Fruit fly (Drosophila melanogaster) whole organism, wandering third instar larva: ENCODE data around the gene Pp2A-29B.

Source experiments
- Abd-B ChIP-seq: fragments of >200 bp; optimal IDR thresholded peaks from 2 replicates; lab custom pipeline; 2017; ENCODE audit warnings: missing biosample characterization, missing genetic modification characterization
- CG32264 ChIP-seq: fragments of 200-800 bp; sonication (Bioruptor generic); optimal IDR thresholded peaks from 2 replicates; lab custom pipeline; 2016; ENCODE audit warnings: missing biosample characterization, missing genetic modification characterization
- CG9705 ChIP-seq: fragments of 200-800 bp; sonication (Bioruptor generic); optimal IDR thresholded peaks from 2 replicates; lab custom pipeline; 2018; ENCODE audit warnings: missing biosample characterization, mild to moderate bottlenecking, missing genetic modification characterization
- CrebA ChIP-seq: fragments of 200-800 bp; sonication (Bioruptor generic); optimal IDR thresholded peaks from 2 replicates; lab custom pipeline; 2016; ENCODE audit warnings: missing biosample characterization, mild to moderate bottlenecking, missing genetic modification characterization, borderline replicate concordance
- Dfd ChIP-seq: fragments of >200 bp; optimal IDR thresholded peaks from 2 replicates; lab custom pipeline; 2017; ENCODE audit warnings: missing biosample characterization, missing genetic modification characterization
- Dif ChIP-seq: fragments of 200-275, 200-300 bp; sonication (Bioruptor generic); optimal IDR thresholded peaks from 2 replicates; lab custom pipeline; 2018; ENCODE audit warnings: missing biosample characterization, missing genetic modification characterization; ENCODE audit not compliant: partially characterized antibody
- GATAd ChIP-seq: sonication (Bioruptor generic); optimal IDR thresholded peaks from 2 replicates; lab custom pipeline; 2016; ENCODE audit warnings: missing biosample characterization, missing genetic modification characterization
- HLH106 ChIP-seq: fragments of 200-800 bp; optimal IDR thresholded peaks from 3 replicates; lab custom pipeline; 2019; ENCODE audit warnings: missing biosample characterization, mild to moderate bottlenecking, missing genetic modification characterization, moderate library complexity
- Hnf4 ChIP-seq: fragments of 200-800 bp; sonication (Bioruptor generic); optimal IDR thresholded peaks from 2 replicates; lab custom pipeline; 2016; ENCODE audit warnings: missing biosample characterization, mild to moderate bottlenecking, missing genetic modification characterization
- Hr78 ChIP-seq: fragments of >200 bp; optimal IDR thresholded peaks from 2 replicates; lab custom pipeline; 2017; ENCODE audit warnings: missing biosample characterization, missing genetic modification characterization
- Hr83 ChIP-seq: fragments of 200-300 bp; sonication (Bioruptor generic); optimal IDR thresholded peaks from 2 replicates; lab custom pipeline; 2016; ENCODE audit warnings: missing biosample characterization, mild to moderate bottlenecking, missing genetic modification characterization, moderate library complexity; ENCODE audit not compliant: poor library complexity, severe bottlenecking
- Jra ChIP-seq: sonication (Bioruptor generic); optimal IDR thresholded peaks from 2 replicates; lab custom pipeline; 2016; ENCODE audit warnings: missing biosample characterization, missing genetic modification characterization
- Mio ChIP-seq: sonication (Bioruptor generic); optimal IDR thresholded peaks from 2 replicates; lab custom pipeline; 2016; ENCODE audit warnings: missing biosample characterization, missing genetic modification characterization
- Myc ChIP-seq: fragments of >200 bp; optimal IDR thresholded peaks from 2 replicates; lab custom pipeline; 2017
- N ChIP-seq: fragments of >200 bp; optimal IDR thresholded peaks from 2 replicates; lab custom pipeline; 2018; ENCODE audit warnings: missing biosample characterization, missing external identifiers, missing genetic modification characterization
- OdsH ChIP-seq: fragments of 200-800 bp; sonication (Bioruptor generic); optimal IDR thresholded peaks from 2 replicates; lab custom pipeline; 2016; ENCODE audit warnings: missing biosample characterization, mild to moderate bottlenecking, missing genetic modification characterization
- Rel ChIP-seq, 2 experiments: fragments of 200-800 bp; sonication (Bioruptor generic) in 1 of 2; optimal IDR thresholded peaks; 2 replicates in 1 of 2; 3 replicates in 1 of 2; lab custom pipeline; 2016 to 2019; ENCODE audit warnings: mild to moderate bottlenecking in 2 of 2, missing biosample characterization in 2 of 2, missing genetic modification characterization in 2 of 2, moderate library complexity in 1 of 2
- Sp1 ChIP-seq: fragments of 200-800 bp; sonication (Bioruptor generic); optimal IDR thresholded peaks from 3 replicates; lab custom pipeline; 2019; ENCODE audit warnings: missing biosample characterization, mild to moderate bottlenecking, missing genetic modification characterization, moderate library complexity
- br ChIP-seq: fragments of 200-800 bp; sonication (Bioruptor generic); optimal IDR thresholded peaks from 2 replicates; lab custom pipeline; 2016; ENCODE audit warnings: missing biosample characterization, missing genetic modification characterization
- brk ChIP-seq: fragments of 200-800 bp; sonication (Bioruptor generic); optimal IDR thresholded peaks from 2 replicates; lab custom pipeline; 2016; ENCODE audit warnings: missing biosample characterization, mild to moderate bottlenecking, missing genetic modification characterization
- dmrt93B ChIP-seq: fragments of 200-800 bp; sonication (Bioruptor generic); optimal IDR thresholded peaks from 2 replicates; lab custom pipeline; 2018; ENCODE audit warnings: missing biosample characterization, mild to moderate bottlenecking, missing genetic modification characterization
- dsf ChIP-seq: sonication (Bioruptor generic); optimal IDR thresholded peaks from 2 replicates; lab custom pipeline; 2016; ENCODE audit warnings: missing biosample characterization, missing genetic modification characterization, borderline replicate concordance
- ey ChIP-seq: fragments of 200-800 bp; sonication (Bioruptor generic); optimal IDR thresholded peaks from 2 replicates; lab custom pipeline; 2016; ENCODE audit warnings: missing biosample characterization, missing genetic modification characterization
- foxo ChIP-seq, 2 experiments: fragments of 200-800 bp; sonication (Bioruptor generic); optimal IDR thresholded peaks; 2 replicates in 1 of 2; 3 replicates in 1 of 2; lab custom pipeline; 2016 to 2017; ENCODE audit warnings: missing biosample characterization in 2 of 2, missing genetic modification characterization in 2 of 2
- fru ChIP-seq: fragments of 200-800 bp; sonication (Bioruptor generic); optimal IDR thresholded peaks from 3 replicates; lab custom pipeline; 2016; ENCODE audit warnings: missing biosample characterization, mild to moderate bottlenecking, missing genetic modification characterization
- h ChIP-seq: fragments of 200-800 bp; sonication (Bioruptor generic); optimal IDR thresholded peaks from 3 replicates; lab custom pipeline; 2016; ENCODE audit warnings: missing biosample characterization, mild to moderate bottlenecking, missing genetic modification characterization
- jim ChIP-seq: fragments of 175-275, 200-325 bp; sonication (Bioruptor generic); optimal IDR thresholded peaks from 2 replicates; lab custom pipeline; 2016; ENCODE audit warnings: missing biosample characterization, mild to moderate bottlenecking, missing genetic modification characterization
- psq ChIP-seq: fragments of 200-800 bp; sonication (Bioruptor generic); optimal IDR thresholded peaks from 3 replicates; lab custom pipeline; 2017; ENCODE audit warnings: missing biosample characterization, mild to moderate bottlenecking, missing genetic modification characterization, moderate library complexity
- rgr ChIP-seq: fragments of 200-800 bp; sonication (Bioruptor generic); optimal IDR thresholded peaks from 3 replicates; lab custom pipeline; 2016; ENCODE audit warnings: missing biosample characterization, mild to moderate bottlenecking, missing genetic modification characterization
- sage ChIP-seq: fragments of 200-800 bp; sonication (Bioruptor generic); optimal IDR thresholded peaks from 2 replicates; lab custom pipeline; 2016; ENCODE audit warnings: missing biosample characterization, mild to moderate bottlenecking, missing genetic modification characterization
- sv ChIP-seq: fragments of 200-800 bp; sonication (Bioruptor generic); optimal IDR thresholded peaks from 3 replicates; lab custom pipeline; 2016; ENCODE audit warnings: missing biosample characterization, missing genetic modification characterization
- tai ChIP-seq: sonication (Bioruptor generic); optimal IDR thresholded peaks from 2 replicates; lab custom pipeline; 2016; ENCODE audit warnings: missing biosample characterization, missing genetic modification characterization
- usp ChIP-seq: fragments of >200 bp; optimal IDR thresholded peaks from 2 replicates; lab custom pipeline; 2017; ENCODE audit warnings: missing biosample characterization, missing genetic modification characterization
- woc ChIP-seq: sonication (Bioruptor generic); optimal IDR thresholded peaks from 2 replicates; lab custom pipeline; 2016; ENCODE audit warnings: missing biosample characterization, mild to moderate bottlenecking, missing genetic modification characterization

The Pp2A-29B gene

dm6 chr2L:8384108-8384601, 18.3 kb downstream of the Pp2A-29B start, which contains the start of the genes Dad1 and CG13384:
TSS of gene Dad1 (minus strand) at chr2L:8384137.
TSS of gene CG13384 (plus strand) at chr2L:8384455.
- TF ChIP-seq tai (peak; percentile 90), CG9705 (peak; percentile 90), Rel (GFP tag; optimal IDR thresholded peaks at IDR 0.05; lab: Kevin White, UChicago) (peak; percentile 70), Rel (tag; optimal IDR thresholded peaks at IDR 0.05; lab: Kevin White, UChicago) (peak; percentile 85), OdsH (GFP tag; lab: Kevin White, UChicago) (peak; percentile 94), foxo (GFP tag; optimal IDR thresholded peaks at IDR 0.05; lab: Kevin White, UChicago) (peak in 1 of 2 experiments; percentile 95), Sp1 (peak; percentile 96), dmrt93B (peak; percentile 90), psq (GFP tag; lab: Kevin White, UChicago) (peak; percentile 93), N (GFP tag; lab: Kevin White, UChicago) (no peak), ey (GFP tag; lab: Kevin White, UChicago) (peak; percentile 82), Mio (GFP tag; lab: Kevin White, UChicago) (peak; percentile 42), Myc (lab: Kevin White, UChicago) (no peak), sage (GFP tag; lab: Kevin White, UChicago) (peak; percentile 83), Hr83 (GFP tag; lab: Kevin White, UChicago) (peak; percentile 28), dsf (peak; percentile 82), br (GFP tag; lab: Kevin White, UChicago) (peak; percentile 82), jim (GFP tag; lab: Kevin White, UChicago) (no peak), Hnf4 (peak; percentile 85), fru (GFP tag; lab: Kevin White, UChicago) (peak; percentile 92), HLH106 (tag; lab: Kevin White, UChicago) (peak; percentile 97), h (GFP tag; lab: Kevin White, UChicago) (peak; percentile 94), Dfd (GFP tag; lab: Kevin White, UChicago) (no peak), rgr (GFP tag; lab: Kevin White, UChicago) (peak; percentile 93), brk (peak; percentile 94), Jra (GFP tag; lab: Kevin White, UChicago) (peak; percentile 84), woc (GFP tag; lab: Kevin White, UChicago) (peak; percentile 92), CrebA (GFP tag; lab: Kevin White, UChicago) (no peak), Abd-B (GFP tag; lab: Kevin White, UChicago) (no peak), sv (GFP tag; lab: Kevin White, UChicago) (peak; percentile 88), CG32264 (peak; percentile 32), Hr78 (GFP tag; lab: Kevin White, UChicago) (no peak), GATAd (peak; percentile 65)
- TF ChIP-seq, all 38 proteins: peak for 25

dm6 chr2L:8384985-8385519, 19.2 kb downstream of the Pp2A-29B start:
- no peak for TF ChIP-seq usp (GFP tag; lab: Kevin White, UChicago)
- TF ChIP-seq N (GFP tag; lab: Kevin White, UChicago), result no peak
- no peak for TF ChIP-seq ey (GFP tag; lab: Kevin White, UChicago)
- TF ChIP-seq rgr (GFP tag; lab: Kevin White, UChicago), result no peak
- no peak for TF ChIP-seq jim (GFP tag; lab: Kevin White, UChicago)
- no peak for TF ChIP-seq h (GFP tag; lab: Kevin White, UChicago)
- no peak for TF ChIP-seq woc (GFP tag; lab: Kevin White, UChicago)
- no peak for TF ChIP-seq fru (GFP tag; lab: Kevin White, UChicago)
- TF ChIP-seq Dif (GFP tag; lab: Kevin White, UChicago), result no peak
- TF ChIP-seq Hnf4, result no peak
- no peak for TF ChIP-seq tai
- TF ChIP-seq sv (GFP tag; lab: Kevin White, UChicago), result no peak

dm6 chr2L:8385849-8386248, 20.0 kb downstream of the Pp2A-29B start:
- no peak for TF ChIP-seq Sp1
- no peak for TF ChIP-seq N (GFP tag; lab: Kevin White, UChicago)
- TF ChIP-seq sv (GFP tag; lab: Kevin White, UChicago), result no peak
- TF ChIP-seq Hnf4, result no peak
- TF ChIP-seq CG9705, result no peak
- TF ChIP-seq CG32264, result no peak
- TF ChIP-seq usp (GFP tag; lab: Kevin White, UChicago), result no peak
- TF ChIP-seq Mio (GFP tag; lab: Kevin White, UChicago), result no peak
- TF ChIP-seq Hr78 (GFP tag; lab: Kevin White, UChicago), result no peak
- TF ChIP-seq, all 38 proteins: peak for 0
